Worm (Caenorhabditis elegans) whole organism, mixed stage, embryonic: ENCODE data around the gene svh-1.

Source experiments
- M03D4.4 ChIP-seq: sonication (generic microtip); optimal IDR thresholded peaks from 2 replicates; lab custom pipeline; 2017; ENCODE audit warnings: mild to moderate bottlenecking, missing genetic modification characterization, missing compliant biosample characterization
- bed-3 ChIP-seq: fragments of 200-800 bp; sonication (Bioruptor generic); optimal IDR thresholded peaks from 3 replicates; lab custom pipeline; 2018; ENCODE audit warnings: mild to moderate bottlenecking, missing genetic modification characterization, moderate library complexity, missing compliant biosample characterization
- blmp-1 ChIP-seq: fragments of 150-350 bp; optimal IDR thresholded peaks from 2 replicates; lab custom pipeline; 2014; ENCODE audit warnings: missing biosample characterization, missing genetic modification characterization
- ceh-39 ChIP-seq: fragments of 150-350 bp; optimal IDR thresholded peaks from 2 replicates; lab custom pipeline; 2014; ENCODE audit warnings: missing biosample characterization, missing genetic modification characterization
- ceh-43 ChIP-seq: fragments of 200-800 bp; sonication (Bioruptor generic); optimal IDR thresholded peaks from 2 replicates; lab custom pipeline; 2018; ENCODE audit warnings: mild to moderate bottlenecking, missing genetic modification characterization, moderate library complexity, missing compliant biosample characterization
- ceh-83 ChIP-seq: fragments of 200-800 bp; sonication (Bioruptor generic); optimal IDR thresholded peaks from 2 replicates; lab custom pipeline; 2018; ENCODE audit warnings: mild to moderate bottlenecking, missing genetic modification characterization, missing compliant biosample characterization
- ces-1 ChIP-seq: fragments of 150-350 bp; optimal IDR thresholded peaks from 2 replicates; lab custom pipeline; 2014; ENCODE audit warnings: missing biosample characterization, missing genetic modification reagents, missing genetic modification characterization
- cnd-1 ChIP-seq: fragments of 200-800 bp; sonication (Bioruptor generic); optimal IDR thresholded peaks from 2 replicates; lab custom pipeline; 2018; ENCODE audit warnings: mild to moderate bottlenecking, missing genetic modification characterization, missing compliant biosample characterization
- drap-1 ChIP-seq: fragments of 200-800 bp; sonication (Bioruptor generic); optimal IDR thresholded peaks from 3 replicates; lab custom pipeline; 2018; ENCODE audit warnings: mild to moderate bottlenecking, missing genetic modification characterization, missing compliant biosample characterization
- elt-1 ChIP-seq: sonication (generic microtip); optimal IDR thresholded peaks from 2 replicates; lab custom pipeline; 2017; ENCODE audit warnings: missing genetic modification characterization, mild to moderate bottlenecking, missing compliant biosample characterization, antibody characterized with exemption, moderate library complexity, borderline replicate concordance; ENCODE audit not compliant: insufficient read depth
- elt-3 ChIP-seq: fragments of 150-350 bp; optimal IDR thresholded peaks from 2 replicates; lab custom pipeline; 2014; ENCODE audit warnings: missing biosample characterization, missing genetic modification characterization
- flh-1 ChIP-seq: fragments of 200-800 bp; sonication (Bioruptor generic); optimal IDR thresholded peaks from 2 replicates; lab custom pipeline; 2018; ENCODE audit warnings: mild to moderate bottlenecking, missing genetic modification characterization, moderate library complexity, missing compliant biosample characterization
- ham-2 ChIP-seq: fragments of 200-800 bp; sonication (Bioruptor generic); optimal IDR thresholded peaks from 2 replicates; lab custom pipeline; 2018; ENCODE audit warnings: mild to moderate bottlenecking, missing genetic modification characterization, missing compliant biosample characterization
- hlh-1 ChIP-seq: fragments of 150-350 bp; optimal IDR thresholded peaks from 2 replicates; lab custom pipeline; 2014; ENCODE audit warnings: missing biosample characterization, missing genetic modification reagents, missing genetic modification characterization
- lin-13 ChIP-seq: fragments of 150-350 bp; optimal IDR thresholded peaks from 2 replicates; lab custom pipeline; 2014; ENCODE audit warnings: missing biosample characterization, missing genetic modification characterization
- lin-32 ChIP-seq: fragments of 200-800 bp; sonication (Bioruptor generic); optimal IDR thresholded peaks from 2 replicates; lab custom pipeline; 2018; ENCODE audit warnings: mild to moderate bottlenecking, missing genetic modification characterization, missing compliant biosample characterization
- lsy-2 ChIP-seq: fragments of 150-350 bp; optimal IDR thresholded peaks from 2 replicates; lab custom pipeline; 2014; ENCODE audit warnings: missing biosample characterization, missing genetic modification characterization
- mab-5 ChIP-seq: fragments of 150-350 bp; optimal IDR thresholded peaks from 2 replicates; lab custom pipeline; 2014; ENCODE audit warnings: missing biosample characterization, missing genetic modification characterization
- mep-1 ChIP-seq: fragments of 150-350 bp; optimal IDR thresholded peaks from 2 replicates; lab custom pipeline; 2017; ENCODE audit warnings: missing biosample characterization, missing genetic modification reagents, missing genetic modification characterization, inconsistent platforms
- mls-2 ChIP-seq: sonication (generic microtip); optimal IDR thresholded peaks from 2 replicates; lab custom pipeline; 2016; ENCODE audit warnings: mild to moderate bottlenecking, missing genetic modification characterization, moderate library complexity, missing compliant biosample characterization
- nhr-12 ChIP-seq: fragments of 150-350 bp; optimal IDR thresholded peaks from 2 replicates; lab custom pipeline; 2014; ENCODE audit warnings: missing biosample characterization, missing genetic modification characterization
- nhr-2 ChIP-seq: fragments of 150-350 bp; optimal IDR thresholded peaks from 2 replicates; lab custom pipeline; 2014; ENCODE audit warnings: missing biosample characterization, missing genetic modification characterization
- nhr-237 ChIP-seq: fragments of 150-350 bp; optimal IDR thresholded peaks from 2 replicates; lab custom pipeline; 2014; ENCODE audit warnings: missing biosample characterization, missing genetic modification characterization
- nhr-28 ChIP-seq: fragments of 150-350 bp; optimal IDR thresholded peaks from 2 replicates; lab custom pipeline; 2014; ENCODE audit warnings: missing biosample characterization, missing genetic modification characterization
- nhr-76 ChIP-seq: sonication (generic microtip); optimal IDR thresholded peaks from 2 replicates; lab custom pipeline; 2017; ENCODE audit warnings: missing biosample characterization, missing genetic modification characterization
- pha-4 ChIP-seq: fragments of 150-350 bp; optimal IDR thresholded peaks from 2 replicates; lab custom pipeline; 2018; ENCODE audit warnings: missing biosample characterization, missing genetic modification reagents, missing genetic modification characterization
- sem-2 ChIP-seq: fragments of 200-800 bp; sonication (Bioruptor generic); optimal IDR thresholded peaks from 2 replicates; lab custom pipeline; 2018; ENCODE audit warnings: mild to moderate bottlenecking, missing genetic modification characterization, missing compliant biosample characterization
- snpc-4 ChIP-seq: fragments of 150-350 bp; optimal IDR thresholded peaks from 2 replicates; lab custom pipeline; 2014; ENCODE audit warnings: missing biosample characterization, missing genetic modification characterization
- sptf-1 ChIP-seq: sonication (generic microtip); optimal IDR thresholded peaks from 2 replicates; lab custom pipeline; 2017; ENCODE audit warnings: mild to moderate bottlenecking, missing genetic modification characterization, moderate library complexity, missing compliant biosample characterization
- tbx-8 ChIP-seq: fragments of 200-800 bp; sonication (Bioruptor generic); optimal IDR thresholded peaks from 2 replicates; lab custom pipeline; 2018; ENCODE audit warnings: mild to moderate bottlenecking, missing genetic modification characterization, moderate library complexity, missing compliant biosample characterization
- unc-120 ChIP-seq: sonication (generic microtip); optimal IDR thresholded peaks from 2 replicates; lab custom pipeline; 2017; ENCODE audit warnings: missing genetic modification characterization, missing compliant biosample characterization; ENCODE audit not compliant: poor library complexity, severe bottlenecking
- unc-39 ChIP-seq: fragments of 150-350 bp; optimal IDR thresholded peaks from 2 replicates; lab custom pipeline; 2014; ENCODE audit warnings: missing biosample characterization, missing genetic modification characterization
- unc-62 ChIP-seq: fragments of 150-350 bp; optimal IDR thresholded peaks from 2 replicates; lab custom pipeline; 2014; ENCODE audit warnings: missing biosample characterization, missing genetic modification reagents, missing genetic modification characterization
- zip-8 ChIP-seq: fragments of 150-350 bp; optimal IDR thresholded peaks from 2 replicates; lab custom pipeline; 2014; ENCODE audit warnings: missing biosample characterization, missing genetic modification characterization
- ztf-11 ChIP-seq: fragments of 150-350 bp; optimal IDR thresholded peaks from 2 replicates; lab custom pipeline; 2014; ENCODE audit warnings: missing biosample characterization, missing genetic modification characterization

svh-1 gene

ce11 chrIV:8243599-8243998 is 37.2 kb downstream of the svh-1 start, which contains the start of gene T09A12.8:
Gene T09A12.8 (minus strand): TSS chrIV:8243699.
- TF ChIP-seq cnd-1 (tag; lab: Kevin White, UChicago) (no peak), tbx-8 (GFP tag; lab: Kevin White, UChicago) (no peak), bed-3 (no peak), M03D4.4 (tag; lab: Kevin White, UChicago) (no peak), unc-120 (tag; lab: Kevin White, UChicago) (no peak)
- TF ChIP-seq, all 35 proteins: peak for 0

ce11 chrIV:8244112-8244511 is 37.7 kb downstream of the svh-1 start, which contains the start of gene T09A12.1:
Gene T09A12.1 (plus strand): TSS chrIV:8244412.
- TF ChIP-seq drap-1 (GFP tag; lab: Kevin White, UChicago) (no peak), mep-1 (no peak), bed-3 (no peak), ces-1 (GFP tag; lab: Kevin White, UChicago) (no peak), nhr-28 (tag; lab: Kevin White, UChicago) (no peak)

- TF ChIP-seq elt-1 (tag; lab: Kevin White, UChicago) (peak; percentile 67), sem-2 (no peak)
Observed at ce11 chrIV:8247341-8247740, 40.9 kb downstream of the svh-1 start.

- TF ChIP-seq elt-1 (tag; lab: Kevin White, UChicago) (no peak), flh-1 (GFP tag; lab: Kevin White, UChicago) (no peak), ztf-11 (no peak), ceh-43 (no peak), elt-3 (tag; lab: Kevin White, UChicago) (no peak), nhr-76 (tag; lab: Kevin White, UChicago) (no peak), pha-4 (tag; lab: Kevin White, UChicago) (no peak), nhr-12 (tag; lab: Kevin White, UChicago) (no peak), unc-39 (tag; lab: Kevin White, UChicago) (no peak), ceh-83 (GFP tag; lab: Kevin White, UChicago) (no peak), cnd-1 (tag; lab: Kevin White, UChicago) (no peak), hlh-1 (tag; lab: Kevin White, UChicago) (no peak), blmp-1 (tag; lab: Kevin White, UChicago) (no peak), ceh-39 (tag; lab: Kevin White, UChicago) (no peak), ces-1 (GFP tag; lab: Kevin White, UChicago) (no peak), sptf-1 (tag; lab: Kevin White, UChicago) (no peak), mls-2 (tag; lab: Kevin White, UChicago) (no peak), tbx-8 (GFP tag; lab: Kevin White, UChicago) (no peak), lsy-2 (tag; lab: Kevin White, UChicago) (no peak)
Observed at ce11 chrIV:8251346-8251745, 44.9 kb downstream of the svh-1 start.

- TF ChIP-seq ceh-83 (GFP tag; lab: Kevin White, UChicago) = peak; percentile 99
- TF ChIP-seq hlh-1 (tag; lab: Kevin White, UChicago) = peak; percentile 45
- peak; percentile 66 for TF ChIP-seq elt-1 (tag; lab: Kevin White, UChicago)
- TF ChIP-seq lin-13 (tag; lab: Kevin White, UChicago) = peak; percentile 30
- TF ChIP-seq drap-1 (GFP tag; lab: Kevin White, UChicago) = peak; percentile 98
- peak; percentile 94 for TF ChIP-seq bed-3
- peak; percentile 86 for TF ChIP-seq pha-4 (tag; lab: Kevin White, UChicago)
- peak; percentile 5 for TF ChIP-seq nhr-12 (tag; lab: Kevin White, UChicago)
- TF ChIP-seq sptf-1 (tag; lab: Kevin White, UChicago) = peak; percentile 98
- peak; percentile 49 for TF ChIP-seq nhr-76 (tag; lab: Kevin White, UChicago)
- TF ChIP-seq mep-1 = peak; percentile 73
- TF ChIP-seq mls-2 (tag; lab: Kevin White, UChicago) = peak; percentile 98
- TF ChIP-seq flh-1 (GFP tag; lab: Kevin White, UChicago) = peak; percentile 92
- peak; percentile 68 for TF ChIP-seq unc-39 (tag; lab: Kevin White, UChicago)
- TF ChIP-seq ces-1 (GFP tag; lab: Kevin White, UChicago) = peak; percentile 2
- peak; percentile 97 for TF ChIP-seq M03D4.4 (tag; lab: Kevin White, UChicago)
- TF ChIP-seq unc-62 (GFP tag; lab: Kevin White, UChicago) = peak; percentile 64
- TF ChIP-seq sem-2 = peak; percentile 95
- TF ChIP-seq unc-120 (tag; lab: Kevin White, UChicago) = peak; percentile 97
- TF ChIP-seq zip-8 (tag; lab: Kevin White, UChicago) = no peak
- peak; percentile 97 for TF ChIP-seq cnd-1 (tag; lab: Kevin White, UChicago)
- TF ChIP-seq ztf-11 = peak; percentile 15
- TF ChIP-seq blmp-1 (tag; lab: Kevin White, UChicago) = peak; percentile 5
- no peak for TF ChIP-seq mab-5
- peak; percentile 97 for TF ChIP-seq lin-32 (GFP tag; lab: Kevin White, UChicago)
- peak; percentile 89 for TF ChIP-seq ham-2
- peak; percentile 77 for TF ChIP-seq elt-3 (tag; lab: Kevin White, UChicago)
- peak; percentile 95 for TF ChIP-seq ceh-43
- TF ChIP-seq nhr-28 (tag; lab: Kevin White, UChicago) = peak; percentile 80
- TF ChIP-seq ceh-39 (tag; lab: Kevin White, UChicago) = no peak
- TF ChIP-seq nhr-237 (tag; lab: Kevin White, UChicago) = peak; percentile 23
- TF ChIP-seq lsy-2 (tag; lab: Kevin White, UChicago) = peak; percentile 47
- no peak for TF ChIP-seq nhr-2 (tag; lab: Kevin White, UChicago)
- TF ChIP-seq tbx-8 (GFP tag; lab: Kevin White, UChicago) = peak; percentile 92
- no peak for TF ChIP-seq snpc-4
Observed at ce11 chrIV:8252856-8253255, 46.4 kb downstream of the svh-1 start.
